Worm (Caenorhabditis elegans) whole organism, midembryonic: ENCODE results near the gene C06B8.2.

Experiments
- flt-1 ChIP-seq: fragments of 200-800 bp; sonication (Bioruptor generic); IDR thresholded peaks from 2 replicates; pipeline ENCODE4 v1.3.6; 2022; ENCODE audit warnings: missing genetic modification characterization, missing compliant biosample characterization
- ztf-29 ChIP-seq: fragments of 200-800 bp; sonication (Bioruptor generic); IDR thresholded peaks from 2 replicates; pipeline ENCODE4 v1.3.6; 2022; ENCODE audit warnings: missing genetic modification reagents, missing genetic modification characterization, missing compliant biosample characterization

- TF ChIP-seq ztf-29 (GFP tag; lab: Robert Waterston, UW): no peak
- TF ChIP-seq flt-1 (GFP tag; lab: Robert Waterston, UW): no peak
These were observed 34.6 kb upstream of the C06B8.2 start for ce11 chrV:15512856-15513756.
